Worm (Caenorhabditis elegans) whole organism, L1 larva: ENCODE measurements around the gene far-6.
A peak's percentile ranks its signal among the peaks of the same experiment; 100 is the strongest.

ENCODE experiments used
- alr-1 ChIP-seq: fragments of 200-800 bp; sonication (Bioruptor generic); optimal IDR thresholded peaks from 2 replicates; lab custom pipeline; 2018; ENCODE audit warnings: borderline replicate concordance, mild to moderate bottlenecking, missing genetic modification characterization, missing compliant biosample characterization
- aly-2 ChIP-seq: fragments of 150-350 bp; optimal IDR thresholded peaks from 2 replicates; lab custom pipeline; 2014; ENCODE audit warnings: missing biosample characterization, missing genetic modification characterization
- blmp-1 ChIP-seq: fragments of 150-350 bp; optimal IDR thresholded peaks from 2 replicates; lab custom pipeline; 2014; ENCODE audit warnings: missing biosample characterization, missing genetic modification characterization
- ceh-88 ChIP-seq: fragments of 200-800 bp; sonication (Bioruptor generic); IDR thresholded peaks from 2 replicates; pipeline ENCODE4 v1.3.6; 2022; ENCODE audit warnings: missing genetic modification characterization, missing compliant biosample characterization
- dpl-1 ChIP-seq, 3 experiments: fragments of 150-350 bp in 2 of 3; sonication (generic microtip) in 1 of 3; optimal IDR thresholded peaks; 2 replicates each; lab custom pipeline; 2014 to 2017; ENCODE audit warnings: missing biosample characterization in 3 of 3, missing genetic modification characterization in 3 of 3, missing genetic modification reagents in 3 of 3
- dsc-1 ChIP-seq: sonication (generic microtip); optimal IDR thresholded peaks from 2 replicates; lab custom pipeline; 2016; ENCODE audit warnings: mild to moderate bottlenecking, missing genetic modification characterization, missing compliant biosample characterization
- efl-1 ChIP-seq, 4 experiments: fragments of 150-350 bp; optimal IDR thresholded peaks in 3 of 4; peaks in 1 of 4; 1 replicate in 1 of 4; 2 replicates in 3 of 4; lab custom pipeline; 2014; ENCODE audit warnings: missing biosample characterization in 2 of 4, missing genetic modification characterization in 2 of 4, missing genetic modification reagents in 2 of 4
- egl-13 ChIP-seq: sonication (generic microtip); optimal IDR thresholded peaks from 2 replicates; lab custom pipeline; 2016; ENCODE audit warnings: missing genotype, missing genetic modification reagents, missing genetic modification characterization, missing compliant biosample characterization
- ets-5 ChIP-seq: fragments of 200-800 bp; sonication (Bioruptor generic); IDR thresholded peaks from 2 replicates; pipeline ENCODE4 v1.3.6; 2022; ENCODE audit warnings: missing genetic modification characterization, missing compliant biosample characterization
- fkh-4 ChIP-seq: sonication (generic microtip); optimal IDR thresholded peaks from 2 replicates; lab custom pipeline; 2016; ENCODE audit warnings: missing compliant biosample characterization, missing genetic modification characterization, borderline replicate concordance
- fos-1 ChIP-seq: fragments of 150-350 bp; optimal IDR thresholded peaks from 2 replicates; lab custom pipeline; 2014; ENCODE audit warnings: missing biosample characterization, missing genetic modification characterization
- irx-1 ChIP-seq: sonication (generic microtip); optimal IDR thresholded peaks from 2 replicates; lab custom pipeline; 2016; ENCODE audit warnings: missing genetic modification characterization, missing compliant biosample characterization
- lin-14 ChIP-seq: fragments of 200-800 bp; sonication (Bioruptor generic); optimal IDR thresholded peaks from 2 replicates; lab custom pipeline; 2018; ENCODE audit warnings: mild to moderate bottlenecking, missing genetic modification characterization, moderate library complexity, missing compliant biosample characterization
- lin-35 ChIP-seq, 2 experiments: fragments of 150-350 bp; optimal IDR thresholded peaks; 2 replicates each; lab custom pipeline; 2014; ENCODE audit warnings: missing biosample characterization in 2 of 2, missing genetic modification characterization in 2 of 2, missing genetic modification reagents in 2 of 2
- lsy-2 ChIP-seq, 2 experiments: fragments of 150-350 bp; optimal IDR thresholded peaks; 2 replicates each; lab custom pipeline; 2014; ENCODE audit warnings: missing biosample characterization in 2 of 2, missing genetic modification characterization in 2 of 2
- mdl-1 ChIP-seq, 2 experiments: fragments of 150-350 bp; optimal IDR thresholded peaks; 2 replicates each; lab custom pipeline; 2014 to 2017; ENCODE audit warnings: missing biosample characterization in 2 of 2, missing genetic modification characterization in 2 of 2, inconsistent platforms in 1 of 2
- mef-2 ChIP-seq: fragments of 150-350 bp; optimal IDR thresholded peaks from 2 replicates; lab custom pipeline; 2014; ENCODE audit warnings: missing biosample characterization, missing genetic modification characterization
- nhr-71 ChIP-seq: sonication (generic microtip); optimal IDR thresholded peaks from 2 replicates; lab custom pipeline; 2016; ENCODE audit warnings: mild to moderate bottlenecking, missing genetic modification characterization, moderate library complexity, missing compliant biosample characterization
- nhr-84 ChIP-seq: sonication (generic microtip); optimal IDR thresholded peaks from 2 replicates; lab custom pipeline; 2017; ENCODE audit warnings: missing biosample characterization, missing genetic modification characterization
- nhr-85 ChIP-seq: sonication (generic microtip); peaks from one replicate; lab custom pipeline; 2016; ENCODE audit warnings: missing genetic modification characterization, inconsistent platforms, missing compliant biosample characterization
- pag-3 ChIP-seq: sonication (generic microtip); optimal IDR thresholded peaks from 2 replicates; lab custom pipeline; 2017; ENCODE audit warnings: missing genetic modification characterization, mild to moderate bottlenecking, missing compliant biosample characterization, antibody characterized with exemption, borderline replicate concordance; ENCODE audit not compliant: insufficient read depth
- snu-23 ChIP-seq: sonication (generic microtip); optimal IDR thresholded peaks from 2 replicates; lab custom pipeline; 2016; ENCODE audit warnings: missing genetic modification characterization, missing compliant biosample characterization
- sptf-1 ChIP-seq: fragments of 150-350 bp; optimal IDR thresholded peaks from 2 replicates; lab custom pipeline; 2014; ENCODE audit warnings: missing biosample characterization, missing genetic modification characterization
- unc-130 ChIP-seq: fragments of 150-350 bp; optimal IDR thresholded peaks from 2 replicates; lab custom pipeline; 2017; ENCODE audit warnings: missing biosample characterization, missing genetic modification characterization, inconsistent platforms
- unc-62 ChIP-seq: fragments of 150-350 bp; optimal IDR thresholded peaks from 2 replicates; lab custom pipeline; 2014; ENCODE audit warnings: missing biosample characterization, missing genetic modification reagents, missing genetic modification characterization
- unc-98 ChIP-seq: fragments of 200-800 bp; sonication (Bioruptor generic); IDR thresholded peaks from 2 replicates; pipeline ENCODE4 v1.3.6; 2022; ENCODE audit warnings: missing genetic modification characterization, missing compliant biosample characterization
- zip-4 ChIP-seq: fragments of 200-800 bp; sonication (Bioruptor generic); optimal IDR thresholded peaks from 2 replicates; lab custom pipeline; 2018; ENCODE audit warnings: mild to moderate bottlenecking, missing genetic modification characterization, moderate library complexity, missing compliant biosample characterization
- ztf-11 ChIP-seq, 2 experiments: sonication (generic microtip); optimal IDR thresholded peaks; 2 replicates each; lab custom pipeline; 2016 to 2017; ENCODE audit warnings: missing genetic modification characterization in 2 of 2, missing biosample characterization in 1 of 2, missing compliant biosample characterization in 1 of 2

Gene far-6

DNA sequence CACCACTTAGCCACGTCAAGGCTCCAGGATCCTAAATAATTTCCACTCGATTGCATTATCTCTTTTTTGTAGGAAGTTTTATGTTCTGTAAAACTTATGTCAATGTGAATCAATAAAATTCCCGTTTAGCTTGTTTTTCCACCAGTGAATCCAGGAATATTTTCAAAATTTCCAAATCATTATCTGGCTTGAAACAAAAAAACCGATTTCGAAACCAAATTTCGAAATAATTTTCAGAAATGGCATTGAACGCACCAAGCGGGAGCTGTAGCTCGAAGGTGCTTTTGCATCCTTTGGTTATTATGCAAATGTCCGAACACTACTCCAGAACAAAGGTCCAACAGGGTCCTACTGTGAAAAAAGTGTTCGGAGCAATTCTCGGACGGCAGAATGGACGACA, 27.6 kb upstream of the far-6 start, which contains the start of gene csn-6:
TSS of gene csn-6 (plus strand) at position 234 of the 400 bp plus-strand sequence.
- TF ChIP-seq fkh-4 (tag; lab: Kevin White, UChicago) (no peak), nhr-71 (tag; lab: Kevin White, UChicago) (no peak), unc-130 (tag; lab: Kevin White, UChicago) (no peak), efl-1 (optimal IDR thresholded peaks at IDR 0.05; lab: Kevin White, UChicago) (no peak), efl-1 (GFP tag; optimal IDR thresholded peaks at IDR 0.05 in 1 of 2; lab: Kevin White, UChicago) (peak in 1 of 2 experiments; percentile 78), unc-62 (GFP tag; lab: Kevin White, UChicago) (no peak), unc-98 (no peak), ztf-11 (tag; optimal IDR thresholded peaks at IDR 0.05; lab: Kevin White, UChicago) (no peak)

DNA sequence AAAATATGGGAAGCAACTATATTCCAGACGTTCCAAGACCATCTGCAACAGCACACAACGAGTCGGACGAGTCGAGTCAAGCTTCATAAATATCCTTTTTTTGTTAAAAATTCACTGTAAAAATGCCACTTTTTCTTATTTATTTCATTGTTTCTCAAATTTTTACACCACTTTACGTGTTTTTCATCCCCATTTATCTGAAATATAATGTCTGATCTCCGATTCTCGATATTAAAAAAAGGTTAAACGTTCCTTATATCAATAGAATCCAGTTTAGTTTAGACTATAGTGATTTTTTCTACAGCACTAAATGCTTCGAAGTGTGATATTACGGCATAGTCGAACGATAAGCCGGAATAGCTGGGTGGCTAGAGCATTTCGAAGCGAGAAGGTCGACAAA, 24.7 kb upstream of the far-6 start, which contains the start of gene Y67H2A.7:
TSS of gene Y67H2A.7 (plus strand) at position 301 of the 400 bp plus-strand sequence.
- TF ChIP-seq fos-1 (tag; lab: Kevin White, UChicago) (no peak), aly-2 (tag; lab: Kevin White, UChicago) (no peak), fkh-4 (tag; lab: Kevin White, UChicago) (no peak), ets-5 (no peak), dpl-1 (GFP tag; optimal IDR thresholded peaks at IDR 0.05; lab: Kevin White, UChicago) (no peak), nhr-85 (tag; lab: Kevin White, UChicago) (peak; percentile 46)

DNA sequence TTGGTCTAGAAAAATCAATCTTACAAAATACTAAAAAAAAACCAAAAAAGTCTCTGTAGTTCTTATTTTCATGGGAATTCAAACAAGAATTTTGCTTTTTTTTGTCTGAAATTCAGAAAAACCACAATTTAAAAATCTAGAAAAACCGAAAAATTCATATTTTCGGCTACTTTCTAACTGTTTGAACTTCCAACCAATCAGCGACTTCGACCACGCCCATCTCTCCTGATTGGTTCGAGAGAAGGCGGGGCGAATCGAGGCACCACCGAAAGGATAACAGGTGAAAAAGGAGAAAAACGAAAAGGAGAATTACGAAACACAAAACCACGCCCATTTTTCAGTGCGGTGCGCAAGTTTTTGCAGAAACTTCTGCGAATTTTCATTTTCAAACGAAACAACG, 23.4 kb upstream of the far-6 start:
- TF ChIP-seq mef-2, result no peak
- TF ChIP-seq nhr-84 (tag; lab: Kevin White, UChicago), result no peak
- TF ChIP-seq dsc-1 (tag; lab: Kevin White, UChicago), result no peak
- no peak for TF ChIP-seq lin-35 (GFP tag; optimal IDR thresholded peaks at IDR 0.05; lab: Kevin White, UChicago)
- TF ChIP-seq unc-98, result no peak
- TF ChIP-seq efl-1 (optimal IDR thresholded peaks at IDR 0.05; lab: Kevin White, UChicago), result no peak
- no peak for TF ChIP-seq efl-1 (GFP tag; optimal IDR thresholded peaks at IDR 0.05 in 1 of 2; lab: Kevin White, UChicago)
- TF ChIP-seq ceh-88, result no peak
- TF ChIP-seq irx-1 (tag; lab: Kevin White, UChicago), result no peak

DNA sequence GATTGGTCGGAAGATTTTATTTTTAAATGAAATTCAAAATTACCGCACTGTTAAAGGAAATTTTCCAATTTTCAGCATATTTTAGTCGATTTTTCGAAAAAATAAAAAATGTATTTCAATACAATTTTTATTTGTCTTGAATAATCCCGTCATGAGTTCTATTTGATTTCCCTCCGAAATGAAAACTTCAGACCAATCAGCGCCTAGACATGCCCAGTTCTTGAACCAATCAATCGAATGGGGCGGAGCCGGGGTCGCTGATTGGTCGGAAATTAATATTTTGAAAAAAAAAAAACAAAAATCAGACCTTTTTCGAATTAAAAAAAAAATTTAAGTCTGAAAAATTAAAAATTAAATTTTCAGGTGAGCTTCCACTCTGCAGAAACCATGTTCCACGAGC, 18.5 kb upstream of the far-6 start:
- no peak for TF ChIP-seq egl-13 (tag; lab: Kevin White, UChicago)
- TF ChIP-seq efl-1 (optimal IDR thresholded peaks at IDR 0.05; lab: Kevin White, UChicago), result no peak
- TF ChIP-seq efl-1 (GFP tag; optimal IDR thresholded peaks at IDR 0.05 in 1 of 2; lab: Kevin White, UChicago), result no peak
- TF ChIP-seq blmp-1 (tag; lab: Kevin White, UChicago), result no peak
- TF ChIP-seq unc-130 (tag; lab: Kevin White, UChicago), result no peak
- no peak for TF ChIP-seq alr-1 (tag; lab: Kevin White, UChicago)

DNA sequence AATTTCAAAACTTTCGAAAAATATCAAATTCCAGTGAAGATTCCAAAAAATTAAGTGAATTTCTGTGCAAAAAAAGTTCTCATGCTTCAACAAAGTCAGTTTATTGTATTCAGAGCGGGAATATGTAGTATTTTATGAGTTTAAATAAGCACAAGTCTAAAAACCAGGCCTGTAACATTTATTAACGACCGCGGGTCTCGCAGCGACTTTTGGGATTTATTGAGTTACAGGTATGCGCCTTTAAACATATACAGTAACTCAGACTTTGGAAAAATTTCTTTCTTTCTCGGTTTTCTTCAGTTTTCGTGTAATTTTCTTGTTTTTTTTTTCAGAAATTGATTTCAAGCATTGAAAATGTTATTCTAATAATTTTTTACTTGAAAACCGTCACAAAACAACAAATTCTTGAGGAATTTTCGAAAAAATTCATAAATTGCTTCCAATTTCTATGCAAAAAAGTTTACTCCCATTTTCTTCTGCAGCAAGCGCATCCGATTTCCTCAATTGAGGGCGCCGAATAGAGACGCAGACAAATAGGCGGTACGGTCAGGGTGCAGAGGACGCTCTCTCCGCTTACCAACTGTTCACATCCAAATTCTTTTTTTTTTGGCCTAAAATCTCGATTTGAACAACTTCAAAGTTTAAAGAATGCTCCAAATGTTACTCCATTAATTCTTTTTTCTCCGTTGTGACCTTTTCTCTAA, 16.7 kb upstream of the far-6 start:
- TF ChIP-seq snu-23 (peak; percentile 19), lsy-2 (tag; optimal IDR thresholded peaks at IDR 0.05; lab: Kevin White, UChicago) (peak in 1 of 2 experiments; percentile 19), pag-3 (tag; lab: Kevin White, UChicago) (no peak), nhr-71 (tag; lab: Kevin White, UChicago) (peak; percentile 25), mdl-1 (tag; optimal IDR thresholded peaks at IDR 0.05; lab: Kevin White, UChicago) (peak in 1 of 2 experiments; percentile 0), efl-1 (optimal IDR thresholded peaks at IDR 0.05; lab: Kevin White, UChicago) (peak; percentile 0 to 7), efl-1 (GFP tag; optimal IDR thresholded peaks at IDR 0.05 in 1 of 2; lab: Kevin White, UChicago) (no peak), mef-2 (no peak), sptf-1 (tag; lab: Kevin White, UChicago) (no peak), lin-35 (GFP tag; optimal IDR thresholded peaks at IDR 0.05; lab: Kevin White, UChicago) (peak in 1 of 2 experiments; percentile 20), blmp-1 (tag; lab: Kevin White, UChicago) (peak; percentile 17), zip-4 (no peak)

DNA sequence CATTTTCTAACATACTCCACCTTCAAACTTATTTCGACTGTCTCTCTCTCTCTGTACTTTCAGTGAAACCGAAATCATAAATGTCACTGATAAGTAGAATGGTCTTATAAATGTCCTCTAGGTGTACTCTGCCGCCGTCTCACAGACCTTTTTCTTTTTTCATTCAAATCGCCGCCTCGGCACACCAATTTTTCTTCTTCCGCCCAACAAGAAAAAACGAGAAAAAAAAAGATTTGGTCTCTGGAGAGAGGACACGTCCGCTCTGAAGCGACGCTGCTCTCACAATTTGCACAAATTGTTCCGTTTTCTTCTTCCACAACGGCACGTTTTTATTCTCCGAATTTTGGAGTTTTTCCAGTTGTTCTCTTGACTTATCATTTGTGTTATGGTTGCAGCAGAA, 15.0 kb upstream of the far-6 start:
- TF ChIP-seq egl-13 (tag; lab: Kevin White, UChicago) (no peak), lin-14 (GFP tag; lab: Kevin White, UChicago) (peak; percentile 78)
